Worm (Caenorhabditis elegans) whole organism, L2 larva: ENCODE results near the gene T22D1.1.

Experiments used
- C34F6.9 ChIP-seq: fragments of 150-350 bp; optimal IDR thresholded peaks from 2 replicates; lab custom pipeline; 2014; ENCODE audit warnings: missing biosample characterization, missing genetic modification characterization
- F13H6.1 ChIP-seq: sonication (generic microtip); optimal IDR thresholded peaks from 2 replicates; lab custom pipeline; 2016; ENCODE audit warnings: missing genetic modification characterization, missing compliant biosample characterization
- R02D3.7 ChIP-seq: fragments of 150-350 bp; optimal IDR thresholded peaks from 2 replicates; lab custom pipeline; 2014; ENCODE audit warnings: missing biosample characterization, missing genetic modification characterization
- ZK546.5 ChIP-seq: sonication (generic microtip); optimal IDR thresholded peaks from 2 replicates; lab custom pipeline; 2017; ENCODE audit warnings: missing biosample characterization, missing genetic modification characterization
- alr-1 ChIP-seq: fragments of 150-350 bp; optimal IDR thresholded peaks from 2 replicates; lab custom pipeline; 2014; ENCODE audit warnings: missing biosample characterization, missing genetic modification characterization
- aly-2 ChIP-seq: fragments of 150-350 bp; optimal IDR thresholded peaks from 2 replicates; lab custom pipeline; 2014; ENCODE audit warnings: missing biosample characterization, missing genetic modification characterization
- ama-1 ChIP-seq: fragments of 150-350 bp; optimal IDR thresholded peaks from 2 replicates; lab custom pipeline; 2018; ENCODE audit warnings: inconsistent platforms
- ceh-16 ChIP-seq: fragments of 150-350 bp; optimal IDR thresholded peaks from 2 replicates; lab custom pipeline; 2014; ENCODE audit warnings: missing biosample characterization, missing genetic modification characterization
- ceh-82 ChIP-seq: fragments of 150-350 bp; optimal IDR thresholded peaks from 2 replicates; lab custom pipeline; 2014; ENCODE audit warnings: missing biosample characterization, missing genetic modification characterization
- dmd-4 ChIP-seq: sonication (generic microtip); optimal IDR thresholded peaks from 2 replicates; lab custom pipeline; 2017; ENCODE audit warnings: missing biosample characterization, missing genetic modification characterization
- egl-27 ChIP-seq: sonication (generic microtip); optimal IDR thresholded peaks from 3 replicates; lab custom pipeline; 2017; ENCODE audit warnings: missing biosample characterization, missing genetic modification reagents, missing genetic modification characterization
- elt-1 ChIP-seq: fragments of 150-350 bp; optimal IDR thresholded peaks from 2 replicates; lab custom pipeline; 2014; ENCODE audit warnings: missing biosample characterization, missing genetic modification characterization
- elt-3 ChIP-seq: sonication (generic microtip); optimal IDR thresholded peaks from 2 replicates; lab custom pipeline; 2017; ENCODE audit warnings: missing biosample characterization, missing genetic modification characterization
- gmeb-1 ChIP-seq: fragments of 150-350 bp; optimal IDR thresholded peaks from 2 replicates; lab custom pipeline; 2014; ENCODE audit warnings: missing biosample characterization, missing genetic modification characterization
- lin-11 ChIP-seq: fragments of 150-350 bp; sonication (generic microtip); optimal IDR thresholded peaks from 2 replicates; lab custom pipeline; 2014; ENCODE audit warnings: missing biosample characterization, missing genetic modification characterization, inconsistent platforms, mixed read lengths
- lin-13 ChIP-seq: fragments of 150-350 bp; optimal IDR thresholded peaks from 2 replicates; lab custom pipeline; 2014; ENCODE audit warnings: missing biosample characterization, missing genetic modification reagents, missing genetic modification characterization
- lin-39 ChIP-seq: fragments of 150-350 bp; optimal IDR thresholded peaks from 2 replicates; lab custom pipeline; 2014; ENCODE audit warnings: missing biosample characterization, missing genetic modification reagents, missing genetic modification characterization
- lsy-2 ChIP-seq, 2 experiments: fragments of 150-350 bp in 1 of 2; sonication (generic microtip) in 1 of 2; optimal IDR thresholded peaks; 2 replicates each; lab custom pipeline; 2014 to 2017; ENCODE audit warnings: missing biosample characterization in 2 of 2, missing genetic modification characterization in 2 of 2
- mbf-1 ChIP-seq: sonication (generic microtip); optimal IDR thresholded peaks from 2 replicates; lab custom pipeline; 2017; ENCODE audit warnings: missing biosample characterization, missing genetic modification characterization
- mdl-1 ChIP-seq, 2 experiments: fragments of 150-350 bp in 1 of 2; sonication (generic microtip) in 1 of 2; optimal IDR thresholded peaks; 2 replicates each; lab custom pipeline; 2017; ENCODE audit warnings: missing biosample characterization in 2 of 2, missing genetic modification characterization in 2 of 2
- nhr-10 ChIP-seq: sonication (generic microtip); optimal IDR thresholded peaks from 2 replicates; lab custom pipeline; 2017; ENCODE audit warnings: missing biosample characterization, missing genetic modification characterization
- nhr-11 ChIP-seq: fragments of 150-350 bp; optimal IDR thresholded peaks from 2 replicates; lab custom pipeline; 2014; ENCODE audit warnings: missing biosample characterization, missing genetic modification characterization
- nhr-21 ChIP-seq: fragments of 150-350 bp; optimal IDR thresholded peaks from 2 replicates; lab custom pipeline; 2014; ENCODE audit warnings: missing biosample characterization, missing genetic modification characterization
- nhr-23 ChIP-seq: fragments of 150-350 bp; optimal IDR thresholded peaks from 2 replicates; lab custom pipeline; 2014; ENCODE audit warnings: missing biosample characterization, missing genetic modification reagents, missing genetic modification characterization
- nhr-237 ChIP-seq: fragments of 150-350 bp; optimal IDR thresholded peaks from 2 replicates; lab custom pipeline; 2014; ENCODE audit warnings: missing biosample characterization, missing genetic modification characterization
- nhr-25 ChIP-seq: fragments of 150-350 bp; sonication (generic microtip); optimal IDR thresholded peaks from 3 replicates; lab custom pipeline; 2014; ENCODE audit warnings: missing biosample characterization, missing genetic modification characterization
- nhr-6 ChIP-seq: fragments of 150-350 bp; optimal IDR thresholded peaks from 2 replicates; lab custom pipeline; 2014; ENCODE audit warnings: missing biosample characterization, missing genetic modification characterization
- peb-1 ChIP-seq: fragments of 150-350 bp; optimal IDR thresholded peaks from 2 replicates; lab custom pipeline; 2014; ENCODE audit warnings: missing biosample characterization, missing genetic modification characterization
- sem-4 ChIP-seq: fragments of 150-350 bp; optimal IDR thresholded peaks from 2 replicates; lab custom pipeline; 2014; ENCODE audit warnings: missing biosample characterization, missing genetic modification reagents, missing genetic modification characterization
- skn-1 ChIP-seq: sonication (generic microtip); optimal IDR thresholded peaks from 2 replicates; lab custom pipeline; 2017; ENCODE audit warnings: missing biosample characterization, missing genetic modification characterization
- sma-3 ChIP-seq: sonication (generic microtip); optimal IDR thresholded peaks from 2 replicates; lab custom pipeline; 2016; ENCODE audit warnings: missing genetic modification reagents, missing genetic modification characterization, missing compliant biosample characterization
- sma-9 ChIP-seq, 2 experiments: fragments of 150-350 bp in 1 of 2; sonication (generic microtip) in 1 of 2; optimal IDR thresholded peaks; 2 replicates each; lab custom pipeline; 2014 to 2016; ENCODE audit warnings: missing genetic modification characterization in 2 of 2, mild to moderate bottlenecking in 1 of 2, missing biosample characterization in 1 of 2, missing compliant biosample characterization in 1 of 2, missing genetic modification reagents in 1 of 2, moderate library complexity in 1 of 2
- unc-39 ChIP-seq: fragments of 150-350 bp; optimal IDR thresholded peaks from 2 replicates; lab custom pipeline; 2014; ENCODE audit warnings: missing biosample characterization, missing genetic modification characterization
- unc-55 ChIP-seq: fragments of 150-350 bp; sonication (generic microtip); optimal IDR thresholded peaks from 3 replicates; lab custom pipeline; 2014; ENCODE audit warnings: missing biosample characterization, missing genetic modification reagents, missing genetic modification characterization
- unc-62 ChIP-seq: fragments of 150-350 bp; optimal IDR thresholded peaks from 2 replicates; lab custom pipeline; 2014; ENCODE audit warnings: missing biosample characterization, missing genetic modification reagents, missing genetic modification characterization
- zag-1 ChIP-seq: fragments of 150-350 bp; optimal IDR thresholded peaks from 2 replicates; lab custom pipeline; 2014; ENCODE audit warnings: missing biosample characterization, missing genetic modification characterization
- ztf-1 ChIP-seq: fragments of 200-800 bp; sonication (Bioruptor generic); conservative IDR thresholded peaks from 2 replicates; pipeline ENCODE4 v1.3.6; 2022; ENCODE audit warnings: missing genetic modification characterization, missing compliant biosample characterization
- ztf-11 ChIP-seq: sonication (generic microtip); optimal IDR thresholded peaks from 2 replicates; lab custom pipeline; 2017; ENCODE audit warnings: missing biosample characterization, missing genetic modification characterization
- ztf-4 ChIP-seq: fragments of 150-350 bp; optimal IDR thresholded peaks from 2 replicates; lab custom pipeline; 2014; ENCODE audit warnings: missing biosample characterization, missing genetic modification characterization

Gene T22D1.1

DNA sequence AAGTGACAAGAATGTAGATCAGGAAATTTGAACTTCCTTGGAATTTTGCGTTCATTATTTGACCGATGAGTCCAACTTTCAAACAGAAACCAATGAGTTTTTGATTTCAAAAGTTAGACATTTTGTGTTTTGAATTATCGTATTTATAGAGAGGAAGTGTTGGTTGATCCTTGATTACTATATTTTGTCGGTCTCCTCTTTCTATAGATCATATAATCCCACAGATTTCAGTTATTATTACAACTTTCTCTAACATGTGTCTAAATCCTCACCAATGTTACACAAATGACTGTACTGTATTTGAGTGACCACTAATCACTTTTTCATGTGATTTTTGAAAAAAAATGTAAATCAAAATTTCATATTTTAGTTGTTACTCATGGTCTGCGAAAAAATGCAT lies 41.3 kb downstream of the T22D1.1 start, which contains the start of gene B0478.3:
TSS of gene B0478.3 (minus strand) at position 101 of the 400 bp plus-strand sequence.
- no peak for TF ChIP-seq unc-39 (tag; lab: Kevin White, UChicago)
- TF ChIP-seq R02D3.7 (tag; lab: Kevin White, UChicago) = no peak
- no peak for TF ChIP-seq lsy-2 (tag; optimal IDR thresholded peaks at IDR 0.05; lab: Kevin White, UChicago)
- TF ChIP-seq C34F6.9 = no peak
- TF ChIP-seq ztf-1 (GFP tag; lab: Robert Waterston, UW) = no peak
- TF ChIP-seq zag-1 (tag; lab: Kevin White, UChicago) = no peak
- no peak for TF ChIP-seq sem-4 (tag; lab: Kevin White, UChicago)
- TF ChIP-seq ceh-16 (tag; lab: Kevin White, UChicago) = no peak
- no peak for TF ChIP-seq dmd-4
- TF ChIP-seq elt-1 = no peak
- no peak for TF ChIP-seq nhr-21 (tag; lab: Kevin White, UChicago)

DNA sequence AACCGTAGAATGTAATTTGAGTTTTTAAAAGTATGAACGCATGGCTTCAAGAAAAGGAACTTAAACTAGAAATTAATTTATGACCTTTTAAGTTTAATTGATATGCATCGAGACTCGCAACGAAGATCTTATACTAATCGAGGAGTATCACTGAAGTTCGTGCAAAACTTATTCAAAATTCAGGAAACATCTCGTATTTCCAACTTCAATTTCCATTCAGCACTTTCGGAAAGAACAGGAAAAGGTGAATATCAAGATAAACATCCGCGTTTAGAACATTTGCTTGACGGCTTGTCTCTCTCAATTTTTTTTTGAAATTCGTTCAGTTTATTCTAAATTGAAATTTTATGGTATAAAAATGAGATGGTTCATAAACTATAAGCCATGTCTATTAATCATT lies 42.0 kb downstream of the T22D1.1 start, which contains the start of gene ZK381.2:
TSS of gene ZK381.2 (plus strand) at position 301 of the 400 bp plus-strand sequence.
- TF ChIP-seq zag-1 (tag; lab: Kevin White, UChicago) (no peak), nhr-25 (tag; lab: Kevin White, UChicago) (no peak), nhr-23 (tag; lab: Kevin White, UChicago) (no peak), egl-27 (tag; lab: Kevin White, UChicago) (no peak), ceh-82 (tag; lab: Kevin White, UChicago) (no peak), aly-2 (tag; lab: Kevin White, UChicago) (no peak), ztf-11 (tag; lab: Kevin White, UChicago) (no peak), sma-3 (GFP tag; lab: Kevin White, UChicago) (no peak), nhr-10 (tag; lab: Kevin White, UChicago) (no peak), lin-13 (no peak), gmeb-1 (tag; lab: Kevin White, UChicago) (no peak), nhr-237 (tag; lab: Kevin White, UChicago) (no peak)

DNA sequence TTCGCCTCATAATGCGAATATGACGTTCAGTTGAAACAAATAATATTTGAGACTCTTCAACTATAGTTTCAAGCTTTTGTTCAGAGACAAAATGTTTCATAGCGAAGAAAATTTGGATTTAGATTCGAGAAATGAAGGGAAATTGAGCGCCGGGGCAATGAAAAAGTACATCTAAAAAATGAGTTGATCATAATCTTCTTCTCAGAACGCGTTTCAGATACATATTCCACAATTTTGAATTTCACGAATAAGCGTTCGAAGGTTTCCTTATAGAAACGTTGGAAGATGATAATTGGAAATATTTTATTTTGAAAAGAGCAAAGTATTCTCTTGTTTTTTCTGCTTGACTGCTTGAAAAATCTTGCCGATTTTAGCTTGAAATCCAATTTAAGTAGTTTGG lies 47.1 kb downstream of the T22D1.1 start, which contains the start of gene ZK381.8:
TSS of gene ZK381.8 (minus strand) at position 101 of the 400 bp plus-strand sequence.
- no peak for TF ChIP-seq lin-11 (tag; lab: Kevin White, UChicago)
- no peak for TF ChIP-seq ceh-16 (tag; lab: Kevin White, UChicago)
- no peak for TF ChIP-seq sma-3 (GFP tag; lab: Kevin White, UChicago)
- TF ChIP-seq R02D3.7 (tag; lab: Kevin White, UChicago) = no peak
- no peak for TF ChIP-seq F13H6.1 (tag; lab: Kevin White, UChicago)
- no peak for TF ChIP-seq zag-1 (tag; lab: Kevin White, UChicago)

DNA sequence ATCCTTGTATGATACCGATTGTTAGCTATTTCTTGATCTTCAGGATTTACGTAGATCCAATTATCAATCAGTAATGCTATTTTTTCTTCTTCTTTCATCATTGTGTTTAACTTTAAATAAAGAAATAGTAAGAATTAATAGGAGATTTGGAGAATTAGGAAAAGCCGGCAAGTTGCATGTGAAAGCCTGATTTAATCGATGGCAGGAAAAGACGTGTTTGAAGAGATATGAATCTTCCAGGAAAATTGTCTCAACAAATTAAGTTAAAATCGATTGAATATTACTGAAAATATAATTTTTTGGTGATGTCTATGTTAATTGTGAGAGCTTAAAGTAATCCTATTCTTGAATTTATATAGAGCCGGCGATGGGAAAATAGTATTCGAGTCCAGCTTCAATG lies 48.0 kb downstream of the T22D1.1 start, which contains the start of gene ZK381.62:
TSS of gene ZK381.62 (minus strand) at position 101 of the 400 bp plus-strand sequence.
- TF ChIP-seq unc-62 (no peak), skn-1 (tag; lab: Kevin White, UChicago) (no peak), nhr-11 (no peak), mdl-1 (tag; optimal IDR thresholded peaks at IDR 0.05; lab: Kevin White, UChicago) (no peak), ztf-11 (tag; lab: Kevin White, UChicago) (no peak), F13H6.1 (tag; lab: Kevin White, UChicago) (no peak), elt-1 (no peak), unc-55 (GFP tag; lab: Kevin White, UChicago) (no peak), sma-9 (GFP tag; optimal IDR thresholded peaks at IDR 0.05; lab: Kevin White, UChicago) (no peak), sma-9 (tag; optimal IDR thresholded peaks at IDR 0.05; lab: Kevin White, UChicago) (no peak), nhr-23 (tag; lab: Kevin White, UChicago) (no peak), nhr-25 (tag; lab: Kevin White, UChicago) (no peak), mbf-1 (no peak), ceh-82 (tag; lab: Kevin White, UChicago) (no peak), ama-1 (lab: Kevin White, UChicago) (no peak), sma-3 (GFP tag; lab: Kevin White, UChicago) (no peak), alr-1 (no peak), lin-11 (tag; lab: Kevin White, UChicago) (no peak)

- no peak for TF ChIP-seq unc-55 (GFP tag; lab: Kevin White, UChicago)
- no peak for TF ChIP-seq peb-1 (tag; lab: Kevin White, UChicago)
- TF ChIP-seq C34F6.9 = no peak
- no peak for TF ChIP-seq F13H6.1 (tag; lab: Kevin White, UChicago)
- TF ChIP-seq lin-39 (tag; lab: Kevin White, UChicago) = no peak
- TF ChIP-seq R02D3.7 (tag; lab: Kevin White, UChicago) = no peak
- TF ChIP-seq gmeb-1 (tag; lab: Kevin White, UChicago) = no peak
- no peak for TF ChIP-seq elt-3 (tag; lab: Kevin White, UChicago)
- TF ChIP-seq ztf-4 (tag; lab: Kevin White, UChicago) = no peak
- TF ChIP-seq ZK546.5 (tag; lab: Kevin White, UChicago) = no peak
- no peak for TF ChIP-seq lin-11 (tag; lab: Kevin White, UChicago)
- TF ChIP-seq sem-4 (tag; lab: Kevin White, UChicago) = no peak
- no peak for TF ChIP-seq ztf-11 (tag; lab: Kevin White, UChicago)
- no peak for TF ChIP-seq alr-1
- TF ChIP-seq nhr-6 = no peak
- TF ChIP-seq ama-1 (lab: Kevin White, UChicago) = no peak
- TF ChIP-seq, all 48 proteins: peak for 0
These were observed 49.3 kb downstream of the T22D1.1 start, which contains the start of gene nhr-249 for ce11 chrIV:6972427-6972826. Gene nhr-249, minus strand, starts transcription at chrIV:6972527.
